Worm (Caenorhabditis elegans): ENCODE measurements around the gene F32D1.8.

The F32D1.8 gene

DNA sequence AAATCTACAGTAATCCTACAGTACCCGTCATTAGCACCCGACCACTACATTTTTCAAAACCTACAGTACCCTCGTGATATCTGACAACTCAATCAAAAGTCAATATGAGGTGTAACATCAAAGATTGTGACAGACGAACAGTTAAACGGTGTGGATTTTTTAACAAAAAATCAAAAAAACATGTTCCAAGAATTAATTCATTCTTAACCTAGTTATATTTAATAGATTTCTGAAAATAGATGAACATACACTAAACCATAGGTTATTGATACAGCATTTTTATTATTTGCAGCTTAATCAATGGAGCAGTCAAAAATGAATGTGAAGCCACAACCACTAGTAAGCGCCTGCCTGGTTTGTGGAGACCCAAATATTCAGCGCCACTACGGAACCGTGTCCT is 30.0 kb upstream of the F32D1.8 start, which contains the start of gene nhr-118:
nhr-118 (plus strand) TSS at position 301 of the 400 bp plus-strand sequence.
- TF ChIP-seq ceh-16 (tag; optimal IDR thresholded peaks at IDR 0.05) (no peak), nhr-28 (tag; optimal IDR thresholded peaks at IDR 0.05) (no peak), nhr-23 (tag; optimal IDR thresholded peaks at IDR 0.05) (no peak), nhr-76 (tag; optimal IDR thresholded peaks at IDR 0.05) (no peak), ztf-11 (tag; optimal IDR thresholded peaks at IDR 0.05) (no peak)

- no peak for TF ChIP-seq mdl-1 (tag; optimal IDR thresholded peaks at IDR 0.05)
- no peak for TF ChIP-seq pqm-1 (tag; optimal IDR thresholded peaks at IDR 0.05)
- TF ChIP-seq egl-27 (tag; optimal IDR thresholded peaks at IDR 0.05) = no peak
- no peak for TF ChIP-seq elt-2 (tag; optimal IDR thresholded peaks at IDR 0.05)
- TF ChIP-seq zag-1 (tag; optimal IDR thresholded peaks at IDR 0.05) = no peak
- no peak for TF ChIP-seq nhr-77 (tag; optimal IDR thresholded peaks at IDR 0.05)
- TF ChIP-seq nhr-11 (tag; optimal IDR thresholded peaks at IDR 0.05) = no peak
- TF ChIP-seq egl-5 (tag; optimal IDR thresholded peaks at IDR 0.05) = no peak
- TF ChIP-seq elt-3 (tag; optimal IDR thresholded peaks at IDR 0.05) = no peak
- no peak for TF ChIP-seq fos-1 (tag; optimal IDR thresholded peaks at IDR 0.05)
- TF ChIP-seq eor-1 (tag; optimal IDR thresholded peaks at IDR 0.05) = no peak
Observed at ce11 chrV:4401865-4402264, 24.3 kb upstream of the F32D1.8 start, which contains the start of gene F13A2.5. F13A2.5 (minus strand) TSS chrV:4401965.

DNA sequence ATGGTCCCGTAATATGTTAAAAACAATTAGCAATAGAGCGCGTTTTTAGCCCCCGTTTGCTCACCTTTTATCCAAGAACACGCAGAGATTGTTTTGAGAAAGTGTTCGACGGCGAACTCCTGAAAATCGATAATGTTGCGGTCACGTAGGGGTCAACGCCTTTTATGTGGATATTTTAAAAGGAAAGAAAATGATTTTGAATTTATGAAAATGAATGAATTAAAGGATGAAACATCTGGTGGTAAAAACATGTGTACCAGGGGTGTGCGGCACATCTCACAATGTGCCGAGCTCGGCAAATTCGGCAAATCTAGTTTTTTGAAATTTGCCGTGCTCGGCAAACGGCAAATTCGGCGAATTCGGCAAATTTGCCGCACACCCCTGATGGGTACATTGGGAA is 22.6 kb upstream of the F32D1.8 start, which contains the start of gene F13A2.4:
F13A2.4 (minus strand) TSS at position 101 of the 400 bp plus-strand sequence.
- TF ChIP-seq eor-1 (tag; optimal IDR thresholded peaks at IDR 0.05) = no peak
- TF ChIP-seq ceh-28 (tag; optimal IDR thresholded peaks at IDR 0.05) = no peak
- no peak for TF ChIP-seq lin-39 (tag; optimal IDR thresholded peaks at IDR 0.05)
- TF ChIP-seq jun-1 (tag; optimal IDR thresholded peaks at IDR 0.05) = no peak
- TF ChIP-seq ztf-11 (tag; optimal IDR thresholded peaks at IDR 0.05) = no peak
- no peak for TF ChIP-seq ceh-9 (tag; optimal IDR thresholded peaks at IDR 0.05)
- TF ChIP-seq hmg-11 (tag; optimal IDR thresholded peaks at IDR 0.05) = no peak

DNA sequence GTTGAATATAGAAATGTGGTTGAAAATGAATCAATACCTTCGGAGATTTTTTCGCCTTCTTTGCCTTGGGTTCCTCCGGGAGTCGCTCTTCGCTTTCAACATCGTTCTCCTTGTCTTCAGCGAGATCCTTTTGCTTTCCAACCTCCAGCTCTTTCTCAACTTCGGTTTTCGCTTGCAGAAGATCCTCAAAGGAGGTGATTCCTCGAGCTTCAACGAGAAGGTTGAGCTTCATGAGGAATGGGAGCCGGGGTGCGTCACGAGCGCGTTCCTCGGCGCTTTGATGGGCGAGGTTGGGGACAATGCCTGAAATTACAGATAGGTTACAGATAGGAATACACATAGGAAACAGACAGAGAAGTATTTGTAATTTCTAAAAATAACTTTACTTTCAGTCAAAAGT is 21.4 kb upstream of the F32D1.8 start:
- TF ChIP-seq nhr-67 (tag; optimal IDR thresholded peaks at IDR 0.05) (no peak), nhr-28 (tag; optimal IDR thresholded peaks at IDR 0.05) (no peak), unc-62 (GFP tag; optimal IDR thresholded peaks at IDR 0.05) (no peak), ceh-16 (tag; optimal IDR thresholded peaks at IDR 0.05) (no peak), jun-1 (tag; optimal IDR thresholded peaks at IDR 0.05) (no peak), nhr-43 (tag; optimal IDR thresholded peaks at IDR 0.05; ENCODE audit: poor library complexity, severe bottlenecking) (no peak), ztf-4 (tag; optimal IDR thresholded peaks at IDR 0.05) (no peak), fkh-2 (tag; optimal IDR thresholded peaks at IDR 0.05) (no peak), elt-3 (tag; optimal IDR thresholded peaks at IDR 0.05) (no peak), ceh-82 (tag; optimal IDR thresholded peaks at IDR 0.05) (no peak), nfya-1 (tag; optimal IDR thresholded peaks at IDR 0.05; ENCODE audit: insufficient read depth) (no peak), aly-2 (tag; optimal IDR thresholded peaks at IDR 0.05) (no peak), tbx-2 (tag; optimal IDR thresholded peaks at IDR 0.05) (no peak), ZK546.5 (tag; optimal IDR thresholded peaks at IDR 0.05) (no peak), lin-15B (tag; optimal IDR thresholded peaks at IDR 0.05) (no peak), pqm-1 (tag; optimal IDR thresholded peaks at IDR 0.05) (no peak)

- TF ChIP-seq nhr-11 (tag; optimal IDR thresholded peaks at IDR 0.05) (no peak), nhr-12 (tag; optimal IDR thresholded peaks at IDR 0.05) (no peak), egl-5 (tag; optimal IDR thresholded peaks at IDR 0.05) (no peak), ztf-11 (tag; optimal IDR thresholded peaks at IDR 0.05) (no peak), fkh-10 (GFP tag; optimal IDR thresholded peaks at IDR 0.05) (no peak), nhr-67 (tag; optimal IDR thresholded peaks at IDR 0.05) (no peak), ceh-16 (tag; optimal IDR thresholded peaks at IDR 0.05) (no peak), aly-2 (tag; optimal IDR thresholded peaks at IDR 0.05) (no peak), ceh-9 (tag; optimal IDR thresholded peaks at IDR 0.05) (no peak), mdl-1 (tag; optimal IDR thresholded peaks at IDR 0.05) (no peak), lin-39 (tag; optimal IDR thresholded peaks at IDR 0.05) (no peak), eor-1 (tag; optimal IDR thresholded peaks at IDR 0.05) (no peak), nhr-23 (tag; optimal IDR thresholded peaks at IDR 0.05) (no peak), nhr-43 (tag; optimal IDR thresholded peaks at IDR 0.05; ENCODE audit: poor library complexity, severe bottlenecking) (no peak), nhr-25 (tag; optimal IDR thresholded peaks at IDR 0.05) (no peak), lin-15B (tag; optimal IDR thresholded peaks at IDR 0.05) (no peak)
Observed at ce11 chrV:4398127-4398526, 20.6 kb upstream of the F32D1.8 start.

Data from whole organism, L3 larva.